Worm (Caenorhabditis elegans) whole organism, early embryonic: ENCODE measurements around the gene K02D10.3.

ENCODE experiments used
- B0310.2 ChIP-seq: sonication (generic microtip); optimal IDR thresholded peaks from 2 replicates; lab custom pipeline; 2016; ENCODE audit warnings: mild to moderate bottlenecking, missing genetic modification characterization, missing compliant biosample characterization
- ama-1 ChIP-seq: fragments of 150-350 bp; optimal IDR thresholded peaks from 2 replicates; lab custom pipeline; 2014
- ceh-36 ChIP-seq: sonication (generic microtip); optimal IDR thresholded peaks from 2 replicates; lab custom pipeline; 2016; ENCODE audit warnings: missing genetic modification characterization, inconsistent platforms, missing compliant biosample characterization
- flt-1 ChIP-seq: fragments of 200-800 bp; sonication (Bioruptor generic); IDR thresholded peaks from 2 replicates; pipeline ENCODE4 v1.3.6; 2022; ENCODE audit warnings: missing genetic modification characterization, missing compliant biosample characterization
- tra-4 ChIP-seq: sonication (generic microtip); optimal IDR thresholded peaks from 2 replicates; lab custom pipeline; 2017; ENCODE audit warnings: missing genetic modification characterization, missing compliant biosample characterization

DNA sequence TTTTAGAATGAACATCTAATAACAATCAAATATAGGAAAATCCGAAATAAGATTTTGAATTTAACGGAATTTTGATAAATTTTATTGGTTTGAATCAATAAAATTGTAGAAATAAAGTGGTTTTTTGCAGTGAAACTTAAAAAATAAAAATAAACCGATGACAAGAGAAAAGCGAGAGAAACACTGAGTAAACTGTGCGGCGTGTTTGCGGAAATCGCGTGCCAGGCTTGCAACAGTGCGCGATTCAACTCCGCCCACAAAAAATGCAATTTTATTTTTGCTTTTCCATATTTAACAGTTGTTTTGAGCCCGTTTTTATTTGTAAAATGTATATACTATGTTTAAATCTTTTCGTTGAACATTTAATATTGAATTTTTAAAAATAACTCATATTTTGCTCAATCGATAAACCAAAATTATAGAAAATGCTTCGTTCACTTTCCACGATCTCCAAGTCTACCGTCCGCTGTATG, 3.8 kb downstream of the K02D10.3 start, which contains the start of gene mtss-1:
- TF ChIP-seq ceh-36 (tag; lab: Kevin White, UChicago) (peak; percentile 50), tra-4 (tag; lab: Kevin White, UChicago) (peak; percentile 45), ama-1 (lab: Kevin White, UChicago) (no peak), flt-1 (peak; percentile 79), B0310.2 (peak; percentile 32)
